Worm (Caenorhabditis elegans): ENCODE data around the gene C25H3.14.
A peak's percentile ranks its signal among the peaks of the same experiment; 100 is the strongest.

C25H3.14 gene

ce11 chrII:5660736-5661734 lies 33.9 kb upstream of the C25H3.14 start, which contains the start of the genes ift-43 and mdt-26 (continued):
- TF ChIP-seq ama-1 (optimal IDR thresholded peaks at IDR 0.05) (peak; percentile 99), ama-1 (GFP tag; optimal IDR thresholded peaks at IDR 0.05) (peak in 1 of 2 experiments; percentile 61), lsy-27 (tag; optimal IDR thresholded peaks at IDR 0.05; ENCODE audit: borderline replicate concordance, insufficient read depth) (peak; percentile 41), snpc-1.3 (tag; optimal IDR thresholded peaks at IDR 0.05; ENCODE audit: insufficient read depth) (peak; percentile 53), zfh-2 (GFP tag; conservative IDR thresholded peaks at IDR 0.05) (peak; percentile 99), snpc-1.1 (tag; optimal IDR thresholded peaks at IDR 0.05; ENCODE audit: insufficient read depth) (no peak), madf-10 (tag; optimal IDR thresholded peaks at IDR 0.05) (peak; percentile 79), B0336.3 (GFP tag; IDR thresholded peaks at IDR 0.05) (no peak), lir-1 (GFP tag; conservative IDR thresholded peaks at IDR 0.05) (peak; percentile 48; the same call in 1 of the 2 replicates), akir-1 (GFP tag; optimal IDR thresholded peaks at IDR 0.05) (no peak), T07F8.4 (tag; optimal IDR thresholded peaks at IDR 0.05) (peak; percentile 32), bed-1 (GFP tag; IDR thresholded peaks at IDR 0.05) (0 out of 2 replicates have a peak, but pooled peaks have one; percentile 86), C06A6.2 (GFP tag; conservative IDR thresholded peaks at IDR 0.05) (peak; percentile 84), lsl-1 (GFP tag; optimal IDR thresholded peaks at IDR 0.05) (peak; percentile 64), F33H1.4 (GFP tag; IDR thresholded peaks at IDR 0.05) (0 out of 2 replicates have a peak, but pooled peaks have one; percentile 43), rcor-1 (GFP tag; IDR thresholded peaks at IDR 0.05) (no peak; the same call in 1 of the 2 replicates), cebp-1 (GFP tag; IDR thresholded peaks at IDR 0.05) (peak; percentile 77), cebp-1 (tag; optimal IDR thresholded peaks at IDR 0.05) (peak; percentile 80), snpc-4 (GFP tag; optimal IDR thresholded peaks at IDR 0.05) (peak; percentile 59), snpc-4 (tag; optimal IDR thresholded peaks at IDR 0.05) (peak in 2 of 4 experiments; percentile 31 to 49), ztf-25 (GFP tag; IDR thresholded peaks at IDR 0.05) (no peak), ccch-3 (GFP tag; optimal IDR thresholded peaks at IDR 0.05) (peak; percentile 32), ztf-18 (tag; optimal IDR thresholded peaks at IDR 0.05) (peak; percentile 25), nhr-27 (tag; optimal IDR thresholded peaks at IDR 0.05) (no peak), tbp1 (GFP tag; optimal IDR thresholded peaks at IDR 0.05) (peak; percentile 76), ztf-3 (GFP tag; optimal IDR thresholded peaks at IDR 0.05) (no peak), rpc-1 (optimal IDR thresholded peaks at IDR 0.05) (peak; percentile 6), rpc-1 (tag; optimal IDR thresholded peaks at IDR 0.05) (no peak), nfyb-1 (GFP tag; IDR thresholded peaks at IDR 0.05) (peak; percentile 100), hmg-1.2 (GFP tag; IDR thresholded peaks at IDR 0.05) (peak; percentile 56), Y95B8A.8 (GFP tag; IDR thresholded peaks at IDR 0.05) (peak; percentile 65), dox-1 (GFP tag; IDR thresholded peaks at IDR 0.05) (peak; percentile 87), sea-2 (GFP tag; IDR thresholded peaks at IDR 0.05) (0 out of 2 replicates have a peak, but pooled peaks have one; percentile 65), ztf-26 (tag; optimal IDR thresholded peaks at IDR 0.05) (peak; percentile 87), mel-28 (tag; optimal IDR thresholded peaks at IDR 0.05; ENCODE audit: borderline replicate concordance) (peak; percentile 11), ZK185.1 (tag; optimal IDR thresholded peaks at IDR 0.05; ENCODE audit: poor library complexity, severe bottlenecking) (peak; percentile 57), ztf-6 (GFP tag; IDR thresholded peaks at IDR 0.05) (peak; percentile 77), ets-4 (GFP tag; optimal IDR thresholded peaks at IDR 0.05) (peak; percentile 49), egl-44 (GFP tag; IDR thresholded peaks at IDR 0.05) (peak; percentile 81), D2030.7 (GFP tag; IDR thresholded peaks at IDR 0.05) (peak; percentile 72), attf-5 (GFP tag; optimal IDR thresholded peaks at IDR 0.05) (peak; percentile 77), lin-35 (GFP tag; optimal IDR thresholded peaks at IDR 0.05) (peak in 2 of 3 experiments; percentile 0 to 60), ztf-28 (GFP tag; IDR thresholded peaks at IDR 0.05) (peak; percentile 88), gei-17 (GFP tag; optimal IDR thresholded peaks at IDR 0.05) (peak; percentile 56), nfya-1 (tag; optimal IDR thresholded peaks at IDR 0.05; ENCODE audit: borderline replicate concordance, insufficient read depth) (no peak), fkh-3 (tag; optimal IDR thresholded peaks at IDR 0.05) (no peak)
